Fruit fly (Drosophila melanogaster) whole organism, prepupa: ENCODE measurements around the gene CG18649.

Source experiments
- CG11294 ChIP-seq: fragments of 200-800 bp; sonication (Bioruptor generic); IDR thresholded peaks from 2 replicates; pipeline ENCODE4 v1.3.6; 2022; ENCODE audit warnings: missing biosample characterization, missing genetic modification characterization
- CG1621 ChIP-seq: fragments of 200-800 bp; sonication (Bioruptor generic); optimal IDR thresholded peaks from 3 replicates; lab custom pipeline; 2018; ENCODE audit warnings: missing biosample characterization, mild to moderate bottlenecking, missing genetic modification characterization
- CG32006 ChIP-seq: fragments of 200-800 bp; sonication (Bioruptor generic); optimal IDR thresholded peaks from 3 replicates; lab custom pipeline; 2017; ENCODE audit warnings: missing biosample characterization, mild to moderate bottlenecking, missing genetic modification characterization
- CG6792 ChIP-seq: fragments of 200-800 bp; sonication (Bioruptor generic); optimal IDR thresholded peaks from 3 replicates; lab custom pipeline; 2016; ENCODE audit warnings: missing biosample characterization, missing genetic modification characterization
- CG8319 ChIP-seq: fragments of 200-800 bp; sonication (Bioruptor generic); optimal IDR thresholded peaks from 3 replicates; lab custom pipeline; 2016; ENCODE audit warnings: missing biosample characterization, missing genetic modification characterization
- Hr38 ChIP-seq: sonication (Bioruptor generic); optimal IDR thresholded peaks from 2 replicates; lab custom pipeline; 2016; ENCODE audit warnings: missing biosample characterization, missing genetic modification characterization
- Met ChIP-seq: fragments of 200-800 bp; sonication (Bioruptor generic); optimal IDR thresholded peaks from 3 replicates; lab custom pipeline; 2016; ENCODE audit warnings: missing biosample characterization, missing genetic modification characterization
- Sox102F ChIP-seq: fragments of 200-800 bp; sonication (Bioruptor generic); optimal IDR thresholded peaks from 2 replicates; lab custom pipeline; 2016; ENCODE audit warnings: missing biosample characterization, mild to moderate bottlenecking, missing genetic modification characterization
- dac ChIP-seq: fragments of 200-800 bp; sonication (Bioruptor generic); optimal IDR thresholded peaks from 2 replicates; lab custom pipeline; 2017; ENCODE audit warnings: missing biosample characterization, mild to moderate bottlenecking, missing genetic modification characterization
- spab ChIP-seq: fragments of 200-800 bp; sonication (Bioruptor generic); optimal IDR thresholded peaks from 2 replicates; lab custom pipeline; 2017; ENCODE audit warnings: missing biosample characterization, mild to moderate bottlenecking, missing genetic modification characterization, missing genetic modification reagents

DNA sequence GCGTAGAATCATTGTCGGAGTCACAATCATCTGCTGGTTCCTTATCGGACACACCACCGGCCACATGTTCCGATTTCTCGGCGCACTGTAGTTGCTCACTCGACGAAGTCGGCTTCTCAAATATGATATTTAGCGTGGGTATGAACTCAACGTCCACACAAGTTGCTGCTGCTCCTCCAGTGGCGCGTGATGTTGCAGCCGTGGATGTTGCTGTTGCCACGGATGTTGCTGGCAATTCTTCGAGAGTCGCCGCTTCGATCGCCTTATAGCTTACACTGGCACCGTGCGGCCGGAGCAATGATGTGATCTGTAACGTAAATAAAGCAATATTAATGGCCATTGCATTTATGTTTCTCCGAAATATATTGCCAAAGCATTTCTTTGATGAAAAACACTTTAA lies 30.4 kb upstream of the CG18649 start:
- TF ChIP-seq CG11294 (GFP tag; lab: Robert Waterston, UW) (no peak), dac (GFP tag; lab: Kevin White, UChicago) (no peak), CG6792 (GFP tag; lab: Kevin White, UChicago) (no peak), spab (GFP tag; lab: Kevin White, UChicago) (no peak), CG1621 (no peak), Sox102F (GFP tag; lab: Kevin White, UChicago) (no peak), CG8319 (GFP tag; lab: Kevin White, UChicago) (no peak), Met (GFP tag; lab: Kevin White, UChicago) (no peak), CG32006 (no peak), Hr38 (no peak)
